Fruit fly (Drosophila melanogaster) whole organism, pupa: ENCODE data around the gene idc.

Experiments used
- CG10348 ChIP-seq: fragments of 200-800 bp; sonication (Bioruptor generic); IDR thresholded peaks from 2 replicates; pipeline ENCODE4 v1.3.6; 2022; ENCODE audit warnings: missing biosample characterization, missing genetic modification characterization
- CG12605 ChIP-seq: fragments of 200-800 bp; sonication (Bioruptor generic); IDR thresholded peaks from 2 replicates; pipeline ENCODE4 v1.3.6; 2022; ENCODE audit warnings: missing biosample characterization, missing genetic modification characterization
- CG13204 ChIP-seq: fragments of 200-800 bp; sonication (Bioruptor generic); optimal IDR thresholded peaks from 2 replicates; lab custom pipeline; 2018; ENCODE audit warnings: missing biosample characterization, mild to moderate bottlenecking, missing genetic modification characterization, moderate library complexity
- CG14655 ChIP-seq: fragments of 200-800 bp; sonication (Bioruptor generic); optimal IDR thresholded peaks from 3 replicates; lab custom pipeline; 2017; ENCODE audit warnings: mild to moderate bottlenecking, missing biosample characterization, missing genetic modification reagents, missing genetic modification characterization
- CG15710 ChIP-seq: fragments of 200-800 bp; sonication (Bioruptor generic); optimal IDR thresholded peaks from 2 replicates; lab custom pipeline; 2018; ENCODE audit warnings: missing biosample characterization, mild to moderate bottlenecking, missing genetic modification characterization, moderate library complexity
- CG17806 ChIP-seq: fragments of 200-800 bp; sonication (Bioruptor generic); optimal IDR thresholded peaks from 2 replicates; lab custom pipeline; 2018; ENCODE audit warnings: missing biosample characterization, mild to moderate bottlenecking, missing genetic modification characterization, moderate library complexity
- CG32121 ChIP-seq: fragments of 200-800 bp; sonication (Bioruptor generic); IDR thresholded peaks from 2 replicates; pipeline ENCODE4 v1.3.6; 2022; ENCODE audit warnings: missing biosample characterization, missing genetic modification characterization
- CG34367 ChIP-seq: fragments of 200-800 bp; sonication (Bioruptor generic); optimal IDR thresholded peaks from 2 replicates; lab custom pipeline; 2018; ENCODE audit warnings: missing biosample characterization, mild to moderate bottlenecking, missing genetic modification characterization
- CG4496 ChIP-seq: fragments of 200-800 bp; sonication (Bioruptor generic); IDR thresholded peaks from 3 replicates; pipeline ENCODE4 v1.3.6; 2022; ENCODE audit warnings: missing biosample characterization, missing genetic modification characterization
- CG8159 ChIP-seq: fragments of 200-800 bp; sonication (Bioruptor generic); optimal IDR thresholded peaks from 3 replicates; lab custom pipeline; 2018; ENCODE audit warnings: missing biosample characterization, mild to moderate bottlenecking, missing genetic modification characterization, moderate library complexity
- CG8301 ChIP-seq: fragments of 200-800 bp; sonication (Bioruptor generic); optimal IDR thresholded peaks from 2 replicates; lab custom pipeline; 2018; ENCODE audit warnings: missing biosample characterization, mild to moderate bottlenecking, missing genetic modification characterization
- CG9948 ChIP-seq: fragments of 200-800 bp; sonication (Bioruptor generic); optimal IDR thresholded peaks from 2 replicates; lab custom pipeline; 2018; ENCODE audit warnings: missing biosample characterization, mild to moderate bottlenecking, missing genetic modification characterization, moderate library complexity
- D1 ChIP-seq: fragments of 200-800 bp; sonication (Bioruptor generic); optimal IDR thresholded peaks from 2 replicates; lab custom pipeline; 2018; ENCODE audit warnings: missing biosample characterization, mild to moderate bottlenecking, missing genetic modification characterization, moderate library complexity
- EcR ChIP-seq: fragments of 200-800 bp; sonication (Bioruptor generic); optimal IDR thresholded peaks from 3 replicates; lab custom pipeline; 2019; ENCODE audit warnings: missing biosample characterization, missing genetic modification characterization, mild to moderate bottlenecking, moderate library complexity, missing genetic modification reagents
- Ets98B ChIP-seq: fragments of 200-800 bp; sonication (Bioruptor generic); IDR thresholded peaks from 2 replicates; pipeline ENCODE4 v1.3.6; 2022; ENCODE audit warnings: missing biosample characterization, missing genetic modification characterization
- Pif1A ChIP-seq: fragments of 200-800 bp; sonication (Bioruptor generic); optimal IDR thresholded peaks from 3 replicates; lab custom pipeline; 2016; ENCODE audit warnings: missing biosample characterization, missing genetic modification characterization
- Pif1B ChIP-seq: fragments of 200-800 bp; sonication (Bioruptor generic); optimal IDR thresholded peaks from 3 replicates; lab custom pipeline; 2016; ENCODE audit warnings: missing biosample characterization, missing genetic modification characterization
- Snoo ChIP-seq: fragments of 200-800 bp; sonication (Bioruptor generic); optimal IDR thresholded peaks from 3 replicates; lab custom pipeline; 2017; ENCODE audit warnings: missing biosample characterization, mild to moderate bottlenecking, missing genetic modification characterization, inconsistent platforms
- fd96Ca ChIP-seq: fragments of 200-800 bp; sonication (Bioruptor generic); IDR thresholded peaks from 3 replicates; pipeline ENCODE4 v1.3.6; 2022; ENCODE audit warnings: missing biosample characterization, missing genetic modification characterization
- gl ChIP-seq: fragments of 200-800 bp; sonication (Bioruptor generic); optimal IDR thresholded peaks from 2 replicates; lab custom pipeline; 2018; ENCODE audit warnings: missing biosample characterization, mild to moderate bottlenecking, missing genetic modification characterization
- rn ChIP-seq: fragments of 200-800 bp; sonication (Bioruptor generic); IDR thresholded peaks from 2 replicates; pipeline ENCODE4 v1.3.6; 2022; ENCODE audit warnings: missing biosample characterization, missing genetic modification characterization

The idc gene

DNA sequence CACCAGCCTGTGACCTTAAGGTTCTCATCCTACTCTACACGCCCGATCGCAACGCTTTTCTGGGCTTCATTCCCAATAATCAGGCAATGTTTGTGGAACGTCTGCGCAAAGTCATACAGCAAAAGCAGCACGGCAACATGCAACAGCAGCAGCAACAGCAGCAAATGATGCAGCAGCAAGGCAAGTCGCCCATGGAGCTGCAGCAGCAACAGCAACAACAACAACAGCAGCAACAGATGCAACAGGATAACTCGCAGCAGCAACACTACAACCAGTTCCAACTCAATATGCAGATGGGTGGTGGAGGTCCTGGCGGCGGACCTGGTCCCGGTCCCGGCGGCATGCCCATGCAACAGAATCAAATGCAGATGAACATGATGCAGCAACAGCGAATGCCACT is 20.7 kb upstream of the idc start:
- TF ChIP-seq CG14655 (GFP tag; lab: Kevin White, UChicago) (no peak), CG9948 (tag; lab: Kevin White, UChicago) (no peak), D1 (no peak), Snoo (no peak), EcR (GFP tag; lab: Kevin White, UChicago) (no peak), CG17806 (tag; lab: Kevin White, UChicago) (no peak)

- TF ChIP-seq CG8159 (tag; lab: Kevin White, UChicago) (no peak), CG17806 (tag; lab: Kevin White, UChicago) (no peak), CG9948 (tag; lab: Kevin White, UChicago) (no peak), EcR (GFP tag; lab: Kevin White, UChicago) (no peak), CG34367 (tag; lab: Kevin White, UChicago) (no peak), CG32121 (GFP tag; lab: Robert Waterston, UW) (no peak), fd96Ca (GFP tag; lab: Robert Waterston, UW) (no peak)
Observed at dm6 chr3R:20012688-20013087, 18.9 kb upstream of the idc start.

dm6 chr3R:20013404-20013922 is 18.2 kb upstream of the idc start, which contains the start of the genes CG17190 and CG4836:
Gene CG17190, minus strand, starts transcription at chr3R:20013504.
Gene CG4836, plus strand, starts transcription at chr3R:20013872.
- TF ChIP-seq EcR (GFP tag; lab: Kevin White, UChicago) (no peak), gl (tag; lab: Kevin White, UChicago) (no peak), CG8159 (tag; lab: Kevin White, UChicago) (no peak), CG14655 (GFP tag; lab: Kevin White, UChicago) (no peak), Snoo (no peak), CG4496 (GFP tag; lab: Robert Waterston, UW) (no peak), Pif1B (no peak), CG15710 (tag; lab: Kevin White, UChicago) (no peak), CG12605 (GFP tag; lab: Robert Waterston, UW) (no peak), CG32121 (GFP tag; lab: Robert Waterston, UW) (no peak), CG8301 (tag; lab: Kevin White, UChicago) (no peak)
- TF ChIP-seq, all 21 proteins: peak for 0

- peak; percentile 81 for TF ChIP-seq CG9948 (tag; lab: Kevin White, UChicago)
- TF ChIP-seq CG4496 (GFP tag; lab: Robert Waterston, UW): peak; percentile 39; the same call in 2 of the 3 replicates
- peak; percentile 66 for TF ChIP-seq CG32121 (GFP tag; lab: Robert Waterston, UW)
- TF ChIP-seq CG8301 (tag; lab: Kevin White, UChicago): peak; percentile 51
- TF ChIP-seq Snoo: peak; percentile 85
- peak; percentile 62; the same call in 2 of the 3 replicates for TF ChIP-seq fd96Ca (GFP tag; lab: Robert Waterston, UW)
- peak; percentile 88 for TF ChIP-seq CG15710 (tag; lab: Kevin White, UChicago)
- peak; percentile 46 for TF ChIP-seq CG17806 (tag; lab: Kevin White, UChicago)
- TF ChIP-seq CG12605 (GFP tag; lab: Robert Waterston, UW): peak; percentile 52
- TF ChIP-seq D1: no peak
- no peak for TF ChIP-seq CG14655 (GFP tag; lab: Kevin White, UChicago)
- peak; percentile 83 for TF ChIP-seq CG34367 (tag; lab: Kevin White, UChicago)
- no peak for TF ChIP-seq Pif1B
- TF ChIP-seq CG10348: no peak
- TF ChIP-seq rn (GFP tag; lab: Robert Waterston, UW): peak; percentile 23
- TF ChIP-seq EcR (GFP tag; lab: Kevin White, UChicago): no peak
- TF ChIP-seq CG8159 (tag; lab: Kevin White, UChicago): peak; percentile 72
- peak; percentile 30; the same call in 1 of the 2 replicates for TF ChIP-seq Ets98B (GFP tag; lab: Robert Waterston, UW)
- no peak for TF ChIP-seq gl (tag; lab: Kevin White, UChicago)
- TF ChIP-seq CG13204 (GFP tag; lab: Kevin White, UChicago): no peak
- no peak for TF ChIP-seq Pif1A (GFP tag; lab: Kevin White, UChicago)
Observed at dm6 chr3R:20021152-20021769, 10.4 kb upstream of the idc start, which contains the start of the genes PIG-L and psidin. Gene PIG-L, minus strand, starts transcription at chr3R:20021338. Gene psidin, plus strand, starts transcription at chr3R:20021704.

- no peak for TF ChIP-seq CG4496 (GFP tag; lab: Robert Waterston, UW)
- TF ChIP-seq CG17806 (tag; lab: Kevin White, UChicago): no peak
- no peak for TF ChIP-seq CG15710 (tag; lab: Kevin White, UChicago)
- no peak for TF ChIP-seq Ets98B (GFP tag; lab: Robert Waterston, UW)
- no peak for TF ChIP-seq Snoo
- no peak for TF ChIP-seq CG10348
- no peak for TF ChIP-seq fd96Ca (GFP tag; lab: Robert Waterston, UW)
- no peak for TF ChIP-seq EcR (GFP tag; lab: Kevin White, UChicago)
- TF ChIP-seq CG32121 (GFP tag; lab: Robert Waterston, UW): no peak
- TF ChIP-seq rn (GFP tag; lab: Robert Waterston, UW): no peak
- no peak for TF ChIP-seq gl (tag; lab: Kevin White, UChicago)
- TF ChIP-seq CG12605 (GFP tag; lab: Robert Waterston, UW): no peak
- TF ChIP-seq Pif1B: no peak
- TF ChIP-seq CG8159 (tag; lab: Kevin White, UChicago): no peak
- no peak for TF ChIP-seq CG13204 (GFP tag; lab: Kevin White, UChicago)
- no peak for TF ChIP-seq CG8301 (tag; lab: Kevin White, UChicago)
Observed at dm6 chr3R:20027841-20028240, 3.8 kb upstream of the idc start, which contains the start of the genes CG4424 and CG4854. Gene CG4424, minus strand, starts transcription at chr3R:20028040. Gene CG4854, plus strand, starts transcription at chr3R:20028058.
